Fruit fly (Drosophila melanogaster): ENCODE results near the gene Dhdds.

DNA sequence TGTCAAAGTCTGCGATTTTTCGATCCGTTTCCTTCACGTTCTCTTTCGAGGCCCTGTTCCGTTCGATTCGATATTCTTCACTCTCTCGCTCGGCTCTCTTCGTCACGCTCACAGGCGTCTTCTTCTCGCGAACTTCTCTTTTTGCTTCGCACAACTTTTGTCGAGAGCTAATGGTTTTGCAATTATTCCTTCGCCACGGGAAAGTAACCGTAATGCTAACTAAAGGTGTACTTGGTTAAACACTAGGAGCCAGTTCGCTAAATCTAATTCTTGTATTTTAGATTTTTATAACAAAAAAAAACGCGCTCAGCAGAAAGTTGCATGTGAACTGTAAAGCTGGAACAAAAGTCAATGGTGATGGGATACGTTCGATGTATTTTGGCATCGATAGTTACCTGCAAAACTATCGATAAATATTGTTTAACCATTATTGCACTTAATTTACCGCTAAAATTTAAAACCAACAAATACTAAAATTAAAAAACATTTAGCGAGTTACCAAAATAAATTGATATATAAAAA lies 2.1 kb downstream of the Dhdds start, which contains the start of gene mahe:
- TF ChIP-seq psq (optimal IDR thresholded peaks at IDR 0.05) (no peak), pan (optimal IDR thresholded peaks at IDR 0.05) (no peak), usp (GFP tag; optimal IDR thresholded peaks at IDR 0.05) (no peak)
